Worm (Caenorhabditis elegans): ENCODE results near the gene fbxb-77.

ce11 chrIV:4780129-4780528 is 24.2 kb upstream of the fbxb-77 start, which contains the start of gene set-15:
- TF ChIP-seq hmg-4 (GFP tag; optimal IDR thresholded peaks at IDR 0.05) (no peak), tbx-37 (GFP tag; conservative IDR thresholded peaks at IDR 0.05) (no peak), flt-1 (GFP tag; IDR thresholded peaks at IDR 0.05) (no peak), ama-1 (optimal IDR thresholded peaks at IDR 0.05) (no peak)

Measured in whole organism, early embryonic.